Fruit fly (Drosophila melanogaster) Kc167 (cell line): Measurements from ENCODE around the gene Meltrin.

ENCODE experiments used
- h ChIP-seq: fragments of >200 bp; optimal IDR thresholded peaks from 3 replicates; lab custom pipeline; 2018; ENCODE audit warnings: missing external identifiers
- psq ChIP-seq: fragments of >200 bp; optimal IDR thresholded peaks from 2 replicates; lab custom pipeline; 2017; ENCODE audit warnings: missing external identifiers
- ttk ChIP-seq: sonication (Bioruptor generic); optimal IDR thresholded peaks from 2 replicates; lab custom pipeline; 2017; ENCODE audit warnings: missing external identifiers

DNA sequence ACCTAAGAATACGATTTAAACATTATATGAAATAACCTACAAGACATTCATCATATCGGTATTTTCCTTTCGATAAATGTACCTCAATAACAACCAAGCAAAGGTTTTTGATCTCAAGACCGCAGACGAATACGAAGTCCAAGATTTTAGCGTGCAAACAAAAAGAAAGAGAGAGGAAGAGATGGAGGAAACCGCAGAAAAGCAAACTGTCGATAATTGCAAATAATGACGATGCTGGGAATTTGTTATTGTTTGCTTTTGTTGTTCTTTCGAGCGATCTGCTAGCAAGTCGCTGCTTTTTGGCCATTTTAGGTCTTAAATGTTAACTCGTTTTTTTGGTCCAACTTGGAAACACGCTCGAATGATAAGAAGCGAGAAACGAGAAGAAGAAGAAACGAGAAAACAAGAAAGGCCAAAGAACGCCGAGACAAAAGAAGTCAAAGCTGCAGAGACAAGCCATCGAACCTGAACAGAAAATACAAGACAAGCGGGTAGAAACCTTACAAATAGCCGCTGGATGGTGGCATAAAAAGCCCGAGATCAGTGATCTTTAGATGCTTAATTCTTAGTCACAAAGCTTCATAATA is 45.9 kb downstream of the Meltrin start:
- TF ChIP-seq psq (lab: Kevin White, UChicago) (no peak), ttk (lab: Kevin White, UChicago) (no peak), h (lab: Kevin White, UChicago) (no peak)
